Fruit fly (Drosophila melanogaster): ENCODE results near the gene rsh.

Gene rsh

dm6 chrX:13127973-13128749 lies 139.7 kb downstream of the rsh start (continued):
- TF ChIP-seq PHDP (tag; optimal IDR thresholded peaks at IDR 0.05), result no peak
- no peak for TF ChIP-seq CG15269 (tag; optimal IDR thresholded peaks at IDR 0.05)
- no peak for TF ChIP-seq CG5180 (GFP tag; optimal IDR thresholded peaks at IDR 0.05)
- no peak for TF ChIP-seq Dip2 (GFP tag; IDR thresholded peaks at IDR 0.05)
- peak; percentile 84 for TF ChIP-seq ci (GFP tag; IDR thresholded peaks at IDR 0.05)
- no peak for TF ChIP-seq pros (GFP tag; optimal IDR thresholded peaks at IDR 0.05)
- no peak for TF ChIP-seq gce (GFP tag; IDR thresholded peaks at IDR 0.05)
- TF ChIP-seq CG9876 (GFP tag; optimal IDR thresholded peaks at IDR 0.05), result no peak
- TF ChIP-seq zf30C (GFP tag; optimal IDR thresholded peaks at IDR 0.05), result no peak
- TF ChIP-seq CG10979 (tag; optimal IDR thresholded peaks at IDR 0.05), result peak; percentile 49
- TF ChIP-seq CG15514 (GFP tag; optimal IDR thresholded peaks at IDR 0.05), result no peak
- TF ChIP-seq CG4854 (GFP tag; optimal IDR thresholded peaks at IDR 0.05), result no peak
- TF ChIP-seq Max (GFP tag; optimal IDR thresholded peaks at IDR 0.05), result no peak
- TF ChIP-seq CG4404 (GFP tag; IDR thresholded peaks at IDR 0.05), result no peak
- TF ChIP-seq NC2β (GFP tag; optimal IDR thresholded peaks at IDR 0.05), result peak; percentile 51
- no peak for TF ChIP-seq CG11247 (GFP tag; IDR thresholded peaks at IDR 0.05)
- no peak for TF ChIP-seq CG15011 (GFP tag; optimal IDR thresholded peaks at IDR 0.05)
- TF ChIP-seq CG3163 (GFP tag; optimal IDR thresholded peaks at IDR 0.05), result peak; percentile 28
- no peak for TF ChIP-seq Meics (GFP tag; optimal IDR thresholded peaks at IDR 0.05)
- peak; percentile 21 for TF ChIP-seq dmrt11E (tag; optimal IDR thresholded peaks at IDR 0.05)
- TF ChIP-seq tap (tag; optimal IDR thresholded peaks at IDR 0.05), result no peak
- peak; percentile 36; the same call in 1 of the 3 replicates for TF ChIP-seq CG11695 (GFP tag; IDR thresholded peaks at IDR 0.05)
- TF ChIP-seq CG8388 (GFP tag; optimal IDR thresholded peaks at IDR 0.05), result no peak
- no peak for TF ChIP-seq Fer1 (GFP tag; optimal IDR thresholded peaks at IDR 0.05)
- TF ChIP-seq ac (GFP tag; optimal IDR thresholded peaks at IDR 0.05), result no peak
- TF ChIP-seq trem (tag; optimal IDR thresholded peaks at IDR 0.05), result no peak
- TF ChIP-seq CG10366 (GFP tag; IDR thresholded peaks at IDR 0.05), result no peak
- no peak for TF ChIP-seq Nf-YC (tag; optimal IDR thresholded peaks at IDR 0.05)
- no peak for TF ChIP-seq sd (tag; optimal IDR thresholded peaks at IDR 0.05)
- TF ChIP-seq gcm2 (GFP tag; optimal IDR thresholded peaks at IDR 0.05), result no peak
- no peak for TF ChIP-seq CG9215 (GFP tag; IDR thresholded peaks at IDR 0.05)
- TF ChIP-seq phol (tag; optimal IDR thresholded peaks at IDR 0.05), result peak; percentile 23
- TF ChIP-seq CG12744 (GFP tag; optimal IDR thresholded peaks at IDR 0.05), result no peak
- no peak for TF ChIP-seq Dip3 (GFP tag; optimal IDR thresholded peaks at IDR 0.05)
- no peak for TF ChIP-seq E2f2 (GFP tag; IDR thresholded peaks at IDR 0.05)
- TF ChIP-seq gsb (GFP tag; IDR thresholded peaks at IDR 0.05), result no peak
- TF ChIP-seq Dp (GFP tag; optimal IDR thresholded peaks at IDR 0.05), result no peak
- TF ChIP-seq CG14014 (GFP tag; IDR thresholded peaks at IDR 0.05), result peak; percentile 19; the same call in 1 of the 2 replicates
- TF ChIP-seq E2f1 (GFP tag; IDR thresholded peaks at IDR 0.05), result no peak
- no peak for TF ChIP-seq D (optimal IDR thresholded peaks at IDR 0.05)
- peak; percentile 31 for TF ChIP-seq D (GFP tag; optimal IDR thresholded peaks at IDR 0.05)
- peak; percentile 23 for TF ChIP-seq CG17385 (GFP tag; optimal IDR thresholded peaks at IDR 0.05)
- no peak for TF ChIP-seq CG4328 (GFP tag; optimal IDR thresholded peaks at IDR 0.05)
- TF ChIP-seq CG10959 (GFP tag; IDR thresholded peaks at IDR 0.05), result no peak
- TF ChIP-seq cwo (GFP tag; optimal IDR thresholded peaks at IDR 0.05), result no peak
- peak; percentile 17 for TF ChIP-seq CG10267 (tag; optimal IDR thresholded peaks at IDR 0.05)
- TF ChIP-seq crc (GFP tag; optimal IDR thresholded peaks at IDR 0.05), result no peak
- no peak for TF ChIP-seq NK7.1 (GFP tag; optimal IDR thresholded peaks at IDR 0.05)
- TF ChIP-seq CG14710 (tag; optimal IDR thresholded peaks at IDR 0.05), result peak; percentile 19
- no peak for TF ChIP-seq CG11560 (tag; IDR thresholded peaks at IDR 0.05)
